Fruit fly (Drosophila melanogaster) whole organism, embryonic: ENCODE measurements around the gene shams.

Experiments
- CG1024 ChIP-seq: fragments of 200-800 bp; sonication (Bioruptor generic); IDR thresholded peaks from 2 replicates; pipeline ENCODE4 v1.3.6; 2022; ENCODE audit warnings: missing biosample characterization, missing genetic modification characterization
- CG10431 ChIP-seq: fragments of 200-800 bp; sonication (Bioruptor generic); optimal IDR thresholded peaks from 3 replicates; lab custom pipeline; 2018; ENCODE audit warnings: missing biosample characterization, mild to moderate bottlenecking, missing genetic modification characterization
- CG12219 ChIP-seq: fragments of 200-800 bp; sonication (Bioruptor generic); optimal IDR thresholded peaks from 3 replicates; lab custom pipeline; 2018; ENCODE audit warnings: missing biosample characterization, mild to moderate bottlenecking, missing genetic modification characterization
- CG14014 ChIP-seq: fragments of 200-800 bp; sonication (Bioruptor generic); IDR thresholded peaks from 2 replicates; pipeline ENCODE4 v1.3.6; 2022; ENCODE audit warnings: missing biosample characterization, missing genetic modification characterization
- CG15514 ChIP-seq: fragments of 200-800 bp; sonication (Bioruptor generic); optimal IDR thresholded peaks from 3 replicates; lab custom pipeline; 2017; ENCODE audit warnings: missing biosample characterization, missing genetic modification characterization, mild to moderate bottlenecking, moderate library complexity, missing genetic modification reagents
- CG1602 ChIP-seq: fragments of 200-800 bp; sonication (Bioruptor generic); optimal IDR thresholded peaks from 3 replicates; lab custom pipeline; 2016; ENCODE audit warnings: missing biosample characterization, missing genetic modification characterization
- CG1603 ChIP-seq: fragments of 200-800 bp; sonication (Bioruptor generic); optimal IDR thresholded peaks from 2 replicates; lab custom pipeline; 2019; ENCODE audit warnings: missing biosample characterization, mild to moderate bottlenecking, missing genetic modification characterization, moderate library complexity
- CG30020 ChIP-seq: fragments of 200-800 bp; optimal IDR thresholded peaks from 2 replicates; lab custom pipeline; 2019; ENCODE audit warnings: missing biosample characterization, mild to moderate bottlenecking, missing genetic modification characterization, moderate library complexity
- CG34422 ChIP-seq: fragments of 200-800 bp; sonication (Bioruptor generic); IDR thresholded peaks from 3 replicates; pipeline ENCODE4 v1.3.6; 2022; ENCODE audit warnings: missing biosample characterization, missing genetic modification characterization
- CG3995 ChIP-seq: fragments of 200-800 bp; sonication (Bioruptor generic); optimal IDR thresholded peaks from 3 replicates; lab custom pipeline; 2016; ENCODE audit warnings: missing biosample characterization, missing genetic modification characterization
- CG6689 ChIP-seq: fragments of 200-800 bp; sonication (Bioruptor generic); IDR thresholded peaks from 2 replicates; pipeline ENCODE4 v1.3.6; 2022; ENCODE audit warnings: missing biosample characterization, missing genetic modification characterization
- CG7556 ChIP-seq: fragments of 200-800 bp; sonication (Bioruptor generic); optimal IDR thresholded peaks from 2 replicates; lab custom pipeline; 2017; ENCODE audit warnings: missing biosample characterization, mild to moderate bottlenecking, missing genetic modification characterization
- CG7987 ChIP-seq: fragments of 200-800 bp; sonication (Bioruptor generic); optimal IDR thresholded peaks from 2 replicates; lab custom pipeline; 2018; ENCODE audit warnings: missing biosample characterization, mild to moderate bottlenecking, missing genetic modification characterization, moderate library complexity
- CG8290 ChIP-seq, 3 experiments: fragments of 200-800 bp; sonication (Bioruptor generic); optimal IDR thresholded peaks; 2 replicates each; lab custom pipeline; 2016 to 2019; ENCODE audit warnings: missing biosample characterization in 3 of 3, missing genetic modification characterization in 3 of 3, mild to moderate bottlenecking in 2 of 3, moderate library complexity in 1 of 3
- CG8359 ChIP-seq: fragments of 200-800 bp; sonication (Bioruptor generic); optimal IDR thresholded peaks from 2 replicates; lab custom pipeline; 2017; ENCODE audit warnings: missing biosample characterization, mild to moderate bottlenecking, missing genetic modification characterization, borderline replicate concordance
- CG8478 ChIP-seq: fragments of >200 bp; optimal IDR thresholded peaks from 2 replicates; lab custom pipeline; 2018
- Camta ChIP-seq: fragments of 200-800 bp; sonication (Bioruptor generic); optimal IDR thresholded peaks from 2 replicates; lab custom pipeline; 2016; ENCODE audit warnings: missing biosample characterization, missing genetic modification characterization
- Chrac-16 ChIP-seq: fragments of 200-800 bp; sonication (Bioruptor generic); optimal IDR thresholded peaks from 3 replicates; lab custom pipeline; 2016; ENCODE audit warnings: missing biosample characterization, missing genetic modification characterization
- CrebB ChIP-seq: fragments of 200-800 bp; sonication (Bioruptor generic); optimal IDR thresholded peaks from 3 replicates; lab custom pipeline; 2018; ENCODE audit warnings: missing biosample characterization, mild to moderate bottlenecking, missing genetic modification characterization
- Dp ChIP-seq: fragments of 200-800 bp; sonication (Bioruptor generic); optimal IDR thresholded peaks from 2 replicates; lab custom pipeline; 2018; ENCODE audit warnings: missing biosample characterization, mild to moderate bottlenecking, missing genetic modification characterization, moderate library complexity
- Eip74EF ChIP-seq, 2 experiments: fragments of 200-800 bp in 1 of 2; fragments of >200 bp in 1 of 2; sonication (Bioruptor generic) in 1 of 2; optimal IDR thresholded peaks; 2 replicates each; lab custom pipeline; 2017 to 2019; ENCODE audit warnings: missing biosample characterization in 2 of 2, missing genetic modification characterization in 2 of 2, mild to moderate bottlenecking in 1 of 2, moderate library complexity in 1 of 2
- Lim3 ChIP-seq: fragments of 200-800 bp; sonication (Bioruptor generic); IDR thresholded peaks from 2 replicates; pipeline ENCODE4 v1.3.6; 2022; ENCODE audit warnings: missing biosample characterization, missing genetic modification characterization
- MTF-1 ChIP-seq: fragments of 200-800 bp; sonication (Bioruptor generic); optimal IDR thresholded peaks from 2 replicates; lab custom pipeline; 2018; ENCODE audit warnings: missing biosample characterization, mild to moderate bottlenecking, missing genetic modification characterization, borderline replicate concordance
- Mes4 ChIP-seq: fragments of 200-800 bp; sonication (Bioruptor generic); optimal IDR thresholded peaks from 2 replicates; lab custom pipeline; 2016; ENCODE audit warnings: missing biosample characterization, missing genetic modification characterization
- Myb ChIP-seq: fragments of 200-800 bp; sonication (Bioruptor generic); optimal IDR thresholded peaks from 2 replicates; lab custom pipeline; 2016; ENCODE audit warnings: missing biosample characterization, missing genetic modification characterization
- Nf-YC ChIP-seq: fragments of 200-800 bp; optimal IDR thresholded peaks from 3 replicates; lab custom pipeline; 2019; ENCODE audit warnings: missing biosample characterization, mild to moderate bottlenecking, missing genetic modification characterization, moderate library complexity
- Sin3A ChIP-seq: fragments of >200 bp; optimal IDR thresholded peaks from 2 replicates; lab custom pipeline; 2018
- TFAM ChIP-seq: fragments of 200-800 bp; sonication (Bioruptor generic); optimal IDR thresholded peaks from 2 replicates; lab custom pipeline; 2017; ENCODE audit warnings: missing biosample characterization, missing genetic modification characterization, inconsistent platforms
- Xbp1 ChIP-seq: fragments of 200-800 bp; sonication (Bioruptor generic); optimal IDR thresholded peaks from 3 replicates; lab custom pipeline; 2016; ENCODE audit warnings: missing biosample characterization, mild to moderate bottlenecking, missing genetic modification characterization
- Xrp1 ChIP-seq: fragments of 200-800 bp; sonication (Bioruptor generic); IDR thresholded peaks from 2 replicates; pipeline ENCODE4 v1.3.6; 2022; ENCODE audit warnings: missing biosample characterization, missing genetic modification characterization
- ac ChIP-seq: fragments of 200-800 bp; sonication (Bioruptor generic); optimal IDR thresholded peaks from 3 replicates; lab custom pipeline; 2017; ENCODE audit warnings: missing biosample characterization, mild to moderate bottlenecking, missing genetic modification characterization
- ash1 ChIP-seq: fragments of 200-800 bp; sonication (Bioruptor generic); optimal IDR thresholded peaks from 2 replicates; lab custom pipeline; 2018; ENCODE audit warnings: missing biosample characterization, mild to moderate bottlenecking, missing genetic modification characterization
- dan ChIP-seq: fragments of 200-800 bp; sonication (Bioruptor generic); IDR thresholded peaks from 2 replicates; pipeline ENCODE4 v1.3.6; 2022; ENCODE audit warnings: missing biosample characterization, missing genetic modification characterization
- dimm ChIP-seq: fragments of 200-800 bp; sonication (Bioruptor generic); IDR thresholded peaks from 2 replicates; pipeline ENCODE4 v1.3.6; 2022; ENCODE audit warnings: missing biosample characterization, missing genetic modification characterization
- emc ChIP-seq: fragments of 200-800 bp; sonication (Bioruptor generic); optimal IDR thresholded peaks from 2 replicates; lab custom pipeline; 2016; ENCODE audit warnings: missing biosample characterization, missing genetic modification characterization
- gfzf ChIP-seq: fragments of 200-800 bp; sonication (Bioruptor generic); optimal IDR thresholded peaks from 2 replicates; lab custom pipeline; 2016; ENCODE audit warnings: missing biosample characterization, mild to moderate bottlenecking, missing genetic modification characterization, moderate library complexity
- gsb-n ChIP-seq: fragments of 200-800 bp; sonication (Bioruptor generic); optimal IDR thresholded peaks from 3 replicates; lab custom pipeline; 2018; ENCODE audit warnings: missing biosample characterization, mild to moderate bottlenecking, missing genetic modification characterization
- ham ChIP-seq: fragments of 200-800 bp; sonication (Bioruptor generic); IDR thresholded peaks from 2 replicates; pipeline ENCODE4 v1.3.6; 2022; ENCODE audit warnings: missing biosample characterization, missing genetic modification characterization
- kah ChIP-seq: fragments of 200-800 bp; sonication (Bioruptor generic); optimal IDR thresholded peaks from 2 replicates; lab custom pipeline; 2018; ENCODE audit warnings: missing biosample characterization, mild to moderate bottlenecking, missing genetic modification characterization
- ken ChIP-seq: fragments of 200-800 bp; sonication (Bioruptor generic); IDR thresholded peaks from 3 replicates; pipeline ENCODE4 v1.3.6; 2022; ENCODE audit warnings: missing biosample characterization, missing genetic modification characterization
- nau ChIP-seq: fragments of 200-800 bp; sonication (Bioruptor generic); optimal IDR thresholded peaks from 3 replicates; lab custom pipeline; 2017; ENCODE audit warnings: missing biosample characterization, mild to moderate bottlenecking, missing genetic modification characterization, missing genetic modification reagents
- nom ChIP-seq: fragments of 200-800 bp; sonication (Bioruptor generic); optimal IDR thresholded peaks from 2 replicates; lab custom pipeline; 2017; ENCODE audit warnings: missing biosample characterization, missing genetic modification characterization, mild to moderate bottlenecking, moderate library complexity, missing genetic modification reagents
- otp ChIP-seq: fragments of 200-800 bp; sonication (Bioruptor generic); IDR thresholded peaks from 3 replicates; pipeline ENCODE4, ENCODE4 v1.3.6; 2022; ENCODE audit warnings: missing biosample characterization, missing genetic modification characterization
- pb ChIP-seq: fragments of 200-800 bp; sonication (Bioruptor generic); optimal IDR thresholded peaks from 3 replicates; lab custom pipeline; 2016; ENCODE audit warnings: missing biosample characterization, missing genetic modification characterization
- pfk ChIP-seq: fragments of 200-800 bp; sonication (Bioruptor generic); optimal IDR thresholded peaks from 2 replicates; lab custom pipeline; 2018; ENCODE audit warnings: missing biosample characterization, mild to moderate bottlenecking, missing genetic modification characterization, moderate library complexity
- pho ChIP-seq: fragments of 200-800 bp; sonication (Bioruptor generic); optimal IDR thresholded peaks from 2 replicates; lab custom pipeline; 2016; ENCODE audit warnings: missing biosample characterization, missing genetic modification characterization
- phol ChIP-seq: fragments of 200-800 bp; sonication (Bioruptor generic); optimal IDR thresholded peaks from 3 replicates; lab custom pipeline; 2018; ENCODE audit warnings: missing biosample characterization, mild to moderate bottlenecking, missing genetic modification characterization, moderate library complexity
- pzg ChIP-seq: fragments of 200-800 bp; sonication (Bioruptor generic); optimal IDR thresholded peaks from 3 replicates; lab custom pipeline; 2018; ENCODE audit warnings: missing biosample characterization, mild to moderate bottlenecking, missing genetic modification characterization, moderate library complexity
- salm ChIP-seq: fragments of 200-800 bp; sonication (Bioruptor generic); optimal IDR thresholded peaks from 2 replicates; lab custom pipeline; 2018; ENCODE audit warnings: missing biosample characterization, mild to moderate bottlenecking, missing genetic modification characterization
- schlank ChIP-seq: fragments of 200-800 bp; sonication (Bioruptor generic); optimal IDR thresholded peaks from 2 replicates; lab custom pipeline; 2018; ENCODE audit warnings: missing biosample characterization, mild to moderate bottlenecking, missing genetic modification characterization
- ttk ChIP-seq: fragments of 200-800 bp; sonication (Bioruptor generic); IDR thresholded peaks from 2 replicates; pipeline ENCODE4 v2.1.2; 2022; ENCODE audit warnings: missing biosample characterization, missing genetic modification characterization
- unc-4 ChIP-seq: fragments of 200-800 bp; sonication (Bioruptor generic); IDR thresholded peaks from 2 replicates; pipeline ENCODE4 v1.3.6; 2022; ENCODE audit warnings: missing biosample characterization, missing genetic modification characterization; ENCODE audit not compliant: partially characterized antibody

shams gene

dm6 chr3R:25049383-25049741, 25.0 kb downstream of the shams start, which contains the start of gene CG11791:
CG11791 (plus strand) TSS chr3R:25049616.
- TF ChIP-seq pb (GFP tag; lab: Kevin White, UChicago) (no peak), CG7556 (GFP tag; lab: Kevin White, UChicago) (no peak), ac (no peak), CG8290 (GFP tag; optimal IDR thresholded peaks at IDR 0.05; lab: Kevin White, UChicago) (no peak), CG8290 (tag; optimal IDR thresholded peaks at IDR 0.05; lab: Kevin White, UChicago) (peak in 1 of 2 experiments; percentile 11), schlank (tag; lab: Kevin White, UChicago) (no peak), TFAM (no peak), nau (no peak), nom (GFP tag; lab: Kevin White, UChicago) (no peak), Xrp1 (GFP tag; lab: Robert Waterston, UW) (no peak), Eip74EF (GFP tag; optimal IDR thresholded peaks at IDR 0.05; lab: Kevin White, UChicago) (no peak), pho (GFP tag; lab: Kevin White, UChicago) (no peak), CG7987 (GFP tag; lab: Kevin White, UChicago) (no peak), phol (tag; lab: Kevin White, UChicago) (peak; percentile 6), CG8478 (no peak), ash1 (GFP tag; lab: Kevin White, UChicago) (no peak), Sin3A (lab: Kevin White, UChicago) (peak; percentile 17), gsb-n (tag; lab: Kevin White, UChicago) (no peak), Nf-YC (tag; lab: Kevin White, UChicago) (no peak), otp (GFP tag; lab: Robert Waterston, UW) (no peak), emc (GFP tag; lab: Kevin White, UChicago) (no peak), pfk (peak; percentile 95), CG34422 (GFP tag; lab: Robert Waterston, UW) (no peak), ken (GFP tag; lab: Robert Waterston, UW) (no peak), CG10431 (GFP tag; lab: Kevin White, UChicago) (no peak), kah (no peak), Camta (GFP tag; lab: Kevin White, UChicago) (no peak), CrebB (tag; lab: Kevin White, UChicago) (no peak), salm (no peak), Mes4 (GFP tag; lab: Kevin White, UChicago) (no peak), CG15514 (GFP tag; lab: Kevin White, UChicago) (peak; percentile 29), unc-4 (GFP tag; lab: Robert Waterston, UW) (no peak), ttk (GFP tag; lab: Robert Waterston, UW) (no peak), ham (GFP tag; lab: Robert Waterston, UW) (no peak), CG30020 (peak; percentile 36), CG6689 (GFP tag; lab: Robert Waterston, UW) (no peak), CG14014 (GFP tag; lab: Robert Waterston, UW) (no peak), Dp (GFP tag; lab: Kevin White, UChicago) (peak; percentile 71), dan (GFP tag; lab: Robert Waterston, UW) (no peak), CG1602 (GFP tag; lab: Kevin White, UChicago) (no peak), CG8359 (GFP tag; lab: Kevin White, UChicago) (no peak), CG12219 (GFP tag; lab: Kevin White, UChicago) (no peak), Lim3 (GFP tag; lab: Robert Waterston, UW) (no peak), gfzf (peak; percentile 65), CG1024 (GFP tag; lab: Robert Waterston, UW) (no peak), Myb (GFP tag; lab: Kevin White, UChicago) (peak; percentile 43), Chrac-16 (no peak), MTF-1 (GFP tag; lab: Kevin White, UChicago) (no peak), Xbp1 (GFP tag; lab: Kevin White, UChicago) (no peak), pzg (GFP tag; lab: Kevin White, UChicago) (peak; percentile 28), dimm (GFP tag; lab: Robert Waterston, UW) (no peak), CG1603 (tag; lab: Kevin White, UChicago) (peak; percentile 95), CG3995 (peak; percentile 83)
